Worm (Caenorhabditis elegans) whole organism, late embryonic: Measurements from ENCODE around the gene F30H5.3.

Source experiments
- K09A11.1 ChIP-seq: sonication (generic microtip); optimal IDR thresholded peaks from 2 replicates; lab custom pipeline; 2017; ENCODE audit warnings: antibody characterized with exemption, mild to moderate bottlenecking, missing genetic modification characterization, missing compliant biosample characterization; ENCODE audit not compliant: insufficient read depth
- T23F11.4 ChIP-seq: fragments of 200-800 bp; sonication (Bioruptor generic); optimal IDR thresholded peaks from 2 replicates; lab custom pipeline; 2018; ENCODE audit warnings: mild to moderate bottlenecking, missing genetic modification characterization, missing compliant biosample characterization
- ceh-18 ChIP-seq: sonication (generic microtip); optimal IDR thresholded peaks from 2 replicates; lab custom pipeline; 2016; ENCODE audit warnings: missing genetic modification characterization, missing compliant biosample characterization
- ceh-2 ChIP-seq: sonication (generic microtip); optimal IDR thresholded peaks from 2 replicates; lab custom pipeline; 2016; ENCODE audit warnings: missing genotype, missing genetic modification characterization, missing compliant biosample characterization
- ceh-30 ChIP-seq: fragments of 150-350 bp; optimal IDR thresholded peaks from 2 replicates; lab custom pipeline; 2014; ENCODE audit warnings: missing biosample characterization, missing genetic modification characterization
- ceh-31 ChIP-seq: sonication (generic microtip); optimal IDR thresholded peaks from 2 replicates; lab custom pipeline; 2016; ENCODE audit warnings: missing genetic modification characterization, missing compliant biosample characterization
- ceh-45 ChIP-seq: fragments of 200-800 bp; sonication (Bioruptor generic); IDR thresholded peaks from 2 replicates; pipeline ENCODE4 v1.3.6; 2022; ENCODE audit warnings: missing genetic modification reagents, missing genetic modification characterization, missing compliant biosample characterization
- ceh-9 ChIP-seq: sonication (generic microtip); optimal IDR thresholded peaks from 2 replicates; lab custom pipeline; 2016; ENCODE audit warnings: mild to moderate bottlenecking, missing genetic modification characterization, inconsistent platforms, missing compliant biosample characterization
- che-1 ChIP-seq: sonication (generic microtip); optimal IDR thresholded peaks from 2 replicates; lab custom pipeline; 2016; ENCODE audit warnings: mild to moderate bottlenecking, missing genetic modification characterization, missing compliant biosample characterization
- dve-1 ChIP-seq: sonication (generic microtip); optimal IDR thresholded peaks from 2 replicates; lab custom pipeline; 2017; ENCODE audit warnings: antibody characterized with exemption, mild to moderate bottlenecking, missing genetic modification characterization, missing compliant biosample characterization
- elt-2 ChIP-seq: sonication (generic microtip); optimal IDR thresholded peaks from 2 replicates; lab custom pipeline; 2016; ENCODE audit warnings: missing genetic modification reagents, missing genetic modification characterization, missing compliant biosample characterization
- ets-4 ChIP-seq: sonication (generic microtip); optimal IDR thresholded peaks from 2 replicates; lab custom pipeline; 2016; ENCODE audit warnings: missing genetic modification characterization, missing compliant biosample characterization
- eyg-1 ChIP-seq: sonication (generic microtip); optimal IDR thresholded peaks from 2 replicates; lab custom pipeline; 2016; ENCODE audit warnings: missing genotype, missing genetic modification characterization, missing compliant biosample characterization
- fkh-6 ChIP-seq: sonication (generic microtip); optimal IDR thresholded peaks from 2 replicates; lab custom pipeline; 2016; ENCODE audit warnings: missing genetic modification characterization, missing compliant biosample characterization
- lim-6 ChIP-seq: sonication (generic microtip); optimal IDR thresholded peaks from 2 replicates; lab custom pipeline; 2016; ENCODE audit warnings: missing genetic modification characterization, missing compliant biosample characterization
- madf-2 ChIP-seq: sonication (generic microtip); optimal IDR thresholded peaks from 2 replicates; lab custom pipeline; 2017; ENCODE audit warnings: missing genetic modification characterization, missing compliant biosample characterization
- mec-3 ChIP-seq: sonication (generic microtip); optimal IDR thresholded peaks from 2 replicates; lab custom pipeline; 2016; ENCODE audit warnings: borderline replicate concordance, missing genetic modification characterization, missing compliant biosample characterization
- npax-4 ChIP-seq: sonication (generic microtip); optimal IDR thresholded peaks from 2 replicates; lab custom pipeline; 2016; ENCODE audit warnings: missing genetic modification characterization, missing compliant biosample characterization
- odd-2 ChIP-seq: sonication (generic microtip); optimal IDR thresholded peaks from 2 replicates; lab custom pipeline; 2017; ENCODE audit warnings: antibody characterized with exemption, mild to moderate bottlenecking, missing genetic modification characterization, missing compliant biosample characterization
- pag-3 ChIP-seq: sonication (generic microtip); optimal IDR thresholded peaks from 2 replicates; lab custom pipeline; 2016; ENCODE audit warnings: missing compliant biosample characterization, missing genetic modification characterization, borderline replicate concordance
- pat-9 ChIP-seq: fragments of 200-800 bp; sonication (Bioruptor generic); optimal IDR thresholded peaks from 2 replicates; lab custom pipeline; 2018; ENCODE audit warnings: mild to moderate bottlenecking, missing genetic modification characterization, moderate library complexity, missing compliant biosample characterization
- pha-2 ChIP-seq: sonication (generic microtip); optimal IDR thresholded peaks from 2 replicates; lab custom pipeline; 2017; ENCODE audit warnings: mild to moderate bottlenecking, missing genetic modification characterization, missing compliant biosample characterization
- pha-4 ChIP-seq: fragments of 150-350 bp; optimal IDR thresholded peaks from 2 replicates; lab custom pipeline; 2018; ENCODE audit warnings: missing biosample characterization, missing genetic modification reagents, missing genetic modification characterization
- pros-1 ChIP-seq: fragments of 150-350 bp; optimal IDR thresholded peaks from 2 replicates; lab custom pipeline; 2014; ENCODE audit warnings: missing biosample characterization, missing genetic modification reagents, missing genetic modification characterization
- ref-2 ChIP-seq: sonication (generic microtip); optimal IDR thresholded peaks from 2 replicates; lab custom pipeline; 2016; ENCODE audit warnings: missing genetic modification characterization, missing compliant biosample characterization
- rnt-1 ChIP-seq: sonication (generic microtip); optimal IDR thresholded peaks from 2 replicates; lab custom pipeline; 2016; ENCODE audit warnings: missing genetic modification characterization, missing compliant biosample characterization
- sox-2 ChIP-seq: fragments of 200-800 bp; sonication (Bioruptor generic); IDR thresholded peaks from 2 replicates; pipeline ENCODE4 v1.3.6; 2022; ENCODE audit warnings: missing genetic modification reagents, missing genetic modification characterization, missing compliant biosample characterization
- syd-9 ChIP-seq: sonication (generic microtip); optimal IDR thresholded peaks from 2 replicates; lab custom pipeline; 2016; ENCODE audit warnings: mild to moderate bottlenecking, missing genetic modification characterization, moderate library complexity, missing compliant biosample characterization
- tbx-2 ChIP-seq: sonication (generic microtip); optimal IDR thresholded peaks from 2 replicates; lab custom pipeline; 2016; ENCODE audit warnings: missing genetic modification characterization, missing compliant biosample characterization
- tbx-7 ChIP-seq: sonication (generic microtip); optimal IDR thresholded peaks from 2 replicates; lab custom pipeline; 2016; ENCODE audit warnings: missing genotype, missing genetic modification characterization, missing compliant biosample characterization
- ttx-3 ChIP-seq: sonication (generic microtip); optimal IDR thresholded peaks from 2 replicates; lab custom pipeline; 2016; ENCODE audit warnings: missing genetic modification reagents, missing genetic modification characterization, missing compliant biosample characterization
- unc-3 ChIP-seq, 2 experiments: fragments of 200-800 bp in 1 of 2; sonication (Bioruptor generic) in 1 of 2; sonication (generic microtip) in 1 of 2; conservative IDR thresholded peaks in 1 of 2; optimal IDR thresholded peaks in 1 of 2; 2 replicates each; pipeline versions ENCODE4 v1.3.6 to Lab custom; 2016 to 2022; ENCODE audit warnings: missing compliant biosample characterization in 2 of 2, missing genetic modification characterization in 2 of 2, missing genetic modification reagents in 1 of 2
- unc-42 ChIP-seq: sonication (generic microtip); optimal IDR thresholded peaks from 2 replicates; lab custom pipeline; 2016; ENCODE audit warnings: missing genotype, missing genetic modification characterization, missing compliant biosample characterization
- unc-55 ChIP-seq: sonication (generic microtip); optimal IDR thresholded peaks from 2 replicates; lab custom pipeline; 2017; ENCODE audit warnings: missing biosample characterization, missing genetic modification reagents, missing genetic modification characterization
- unc-86 ChIP-seq: sonication (generic microtip); optimal IDR thresholded peaks from 2 replicates; lab custom pipeline; 2016; ENCODE audit warnings: missing genetic modification characterization, missing compliant biosample characterization
- ztf-16 ChIP-seq: sonication (generic microtip); optimal IDR thresholded peaks from 2 replicates; lab custom pipeline; 2017; ENCODE audit warnings: missing genetic modification characterization, missing compliant biosample characterization

F30H5.3 gene

ce11 chrIII:532152-532551 lies 20.1 kb upstream of the F30H5.3 start:
- TF ChIP-seq npax-4 (tag; lab: Kevin White, UChicago) (no peak), T23F11.4 (GFP tag; lab: Kevin White, UChicago) (no peak), unc-55 (GFP tag; lab: Kevin White, UChicago) (no peak), ceh-2 (tag; lab: Kevin White, UChicago) (no peak), K09A11.1 (no peak), odd-2 (no peak), pag-3 (no peak), mec-3 (tag; lab: Kevin White, UChicago) (no peak), ceh-45 (GFP tag; lab: Robert Waterston, UW) (no peak), unc-3 (GFP tag; conservative IDR thresholded peaks at IDR 0.05; lab: Robert Waterston, UW) (no peak), unc-3 (tag; optimal IDR thresholded peaks at IDR 0.05; lab: Kevin White, UChicago) (no peak), pros-1 (tag; lab: Kevin White, UChicago) (no peak), ceh-18 (tag; lab: Kevin White, UChicago) (no peak)

DNA sequence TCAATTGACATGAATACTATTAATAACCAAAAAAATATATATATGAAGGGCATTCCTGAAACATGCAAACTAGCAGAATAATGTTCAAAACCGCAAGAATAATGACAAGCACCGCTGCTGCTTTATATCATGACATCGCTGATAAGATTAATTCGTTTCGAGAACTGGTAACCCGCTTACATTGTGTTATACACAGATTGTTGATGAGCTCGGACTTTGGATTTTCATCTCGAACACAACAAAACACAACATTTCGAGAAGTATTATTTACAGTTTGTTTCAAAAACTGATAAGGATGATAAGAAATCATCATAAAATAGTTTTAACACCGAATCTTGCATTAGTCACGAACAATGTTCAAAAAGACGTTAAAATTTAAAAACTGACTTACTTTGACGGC lies 18.9 kb upstream of the F30H5.3 start:
- TF ChIP-seq ceh-31 (tag; lab: Kevin White, UChicago) = no peak
- TF ChIP-seq elt-2 (tag; lab: Kevin White, UChicago) = no peak
- TF ChIP-seq syd-9 (tag; lab: Kevin White, UChicago) = no peak
- no peak for TF ChIP-seq rnt-1
- no peak for TF ChIP-seq T23F11.4 (GFP tag; lab: Kevin White, UChicago)
- TF ChIP-seq unc-42 (tag; lab: Kevin White, UChicago) = no peak
- no peak for TF ChIP-seq eyg-1 (tag; lab: Kevin White, UChicago)
- no peak for TF ChIP-seq fkh-6 (tag; lab: Kevin White, UChicago)
- no peak for TF ChIP-seq ttx-3 (tag; lab: Kevin White, UChicago)
- no peak for TF ChIP-seq pha-2 (tag; lab: Kevin White, UChicago)
- TF ChIP-seq ref-2 (tag; lab: Kevin White, UChicago) = no peak

ce11 chrIII:526824-527223 lies 14.8 kb upstream of the F30H5.3 start, which contains the start of gene T22F7.4:
T22F7.4 (minus strand) TSS chrIII:526924.
- TF ChIP-seq ref-2 (tag; lab: Kevin White, UChicago) (no peak), ceh-30 (tag; lab: Kevin White, UChicago) (no peak), mec-3 (tag; lab: Kevin White, UChicago) (no peak), ceh-9 (tag; lab: Kevin White, UChicago) (no peak), tbx-7 (tag; lab: Kevin White, UChicago) (no peak), ets-4 (tag; lab: Kevin White, UChicago) (no peak), pat-9 (tag; lab: Kevin White, UChicago) (no peak), unc-86 (tag; lab: Kevin White, UChicago) (no peak), rnt-1 (no peak), madf-2 (no peak), pros-1 (tag; lab: Kevin White, UChicago) (no peak), syd-9 (tag; lab: Kevin White, UChicago) (no peak), ztf-16 (tag; lab: Kevin White, UChicago) (no peak), T23F11.4 (GFP tag; lab: Kevin White, UChicago) (no peak)

ce11 chrIII:523944-524343 lies 11.9 kb upstream of the F30H5.3 start, which contains the start of gene T22F7.3:
T22F7.3 (minus strand) TSS chrIII:524044.
- TF ChIP-seq dve-1 (tag; lab: Kevin White, UChicago) (no peak), rnt-1 (no peak), pat-9 (tag; lab: Kevin White, UChicago) (no peak), ceh-2 (tag; lab: Kevin White, UChicago) (no peak), tbx-2 (no peak), che-1 (tag; lab: Kevin White, UChicago) (no peak), fkh-6 (tag; lab: Kevin White, UChicago) (no peak), sox-2 (GFP tag; lab: Robert Waterston, UW) (no peak), syd-9 (tag; lab: Kevin White, UChicago) (no peak), ceh-18 (tag; lab: Kevin White, UChicago) (no peak), pha-4 (tag; lab: Kevin White, UChicago) (no peak), pag-3 (no peak), pha-2 (tag; lab: Kevin White, UChicago) (no peak), odd-2 (no peak), lim-6 (tag; lab: Kevin White, UChicago) (no peak)
- TF ChIP-seq, all 69 proteins: peak for 0
